Fruit fly (Drosophila melanogaster) whole organism, wandering third instar larva: ENCODE results near the gene CG11342.
A peak's percentile ranks its signal among the peaks of the same experiment; 100 is the strongest.

ENCODE experiments used
- Abd-B ChIP-seq: fragments of >200 bp; optimal IDR thresholded peaks from 2 replicates; lab custom pipeline; 2017; ENCODE audit warnings: missing biosample characterization, missing genetic modification characterization
- CG32264 ChIP-seq: fragments of 200-800 bp; sonication (Bioruptor generic); optimal IDR thresholded peaks from 2 replicates; lab custom pipeline; 2016; ENCODE audit warnings: missing biosample characterization, missing genetic modification characterization
- CG9705 ChIP-seq: fragments of 200-800 bp; sonication (Bioruptor generic); optimal IDR thresholded peaks from 2 replicates; lab custom pipeline; 2018; ENCODE audit warnings: missing biosample characterization, mild to moderate bottlenecking, missing genetic modification characterization
- CrebA ChIP-seq: fragments of 200-800 bp; sonication (Bioruptor generic); optimal IDR thresholded peaks from 2 replicates; lab custom pipeline; 2016; ENCODE audit warnings: missing biosample characterization, mild to moderate bottlenecking, missing genetic modification characterization, borderline replicate concordance
- Dfd ChIP-seq: fragments of >200 bp; optimal IDR thresholded peaks from 2 replicates; lab custom pipeline; 2017; ENCODE audit warnings: missing biosample characterization, missing genetic modification characterization
- Dif ChIP-seq: fragments of 200-275, 200-300 bp; sonication (Bioruptor generic); optimal IDR thresholded peaks from 2 replicates; lab custom pipeline; 2018; ENCODE audit warnings: missing biosample characterization, missing genetic modification characterization; ENCODE audit not compliant: partially characterized antibody
- GATAd ChIP-seq: sonication (Bioruptor generic); optimal IDR thresholded peaks from 2 replicates; lab custom pipeline; 2016; ENCODE audit warnings: missing biosample characterization, missing genetic modification characterization
- HLH106 ChIP-seq: fragments of 200-800 bp; optimal IDR thresholded peaks from 3 replicates; lab custom pipeline; 2019; ENCODE audit warnings: missing biosample characterization, mild to moderate bottlenecking, missing genetic modification characterization, moderate library complexity
- Hnf4 ChIP-seq: fragments of 200-800 bp; sonication (Bioruptor generic); optimal IDR thresholded peaks from 2 replicates; lab custom pipeline; 2016; ENCODE audit warnings: missing biosample characterization, mild to moderate bottlenecking, missing genetic modification characterization
- Hr78 ChIP-seq: fragments of >200 bp; optimal IDR thresholded peaks from 2 replicates; lab custom pipeline; 2017; ENCODE audit warnings: missing biosample characterization, missing genetic modification characterization
- Hr83 ChIP-seq: fragments of 200-300 bp; sonication (Bioruptor generic); optimal IDR thresholded peaks from 2 replicates; lab custom pipeline; 2016; ENCODE audit warnings: missing biosample characterization, mild to moderate bottlenecking, missing genetic modification characterization, moderate library complexity; ENCODE audit not compliant: poor library complexity, severe bottlenecking
- Jra ChIP-seq: sonication (Bioruptor generic); optimal IDR thresholded peaks from 2 replicates; lab custom pipeline; 2016; ENCODE audit warnings: missing biosample characterization, missing genetic modification characterization
- Mio ChIP-seq: sonication (Bioruptor generic); optimal IDR thresholded peaks from 2 replicates; lab custom pipeline; 2016; ENCODE audit warnings: missing biosample characterization, missing genetic modification characterization
- N ChIP-seq: fragments of >200 bp; optimal IDR thresholded peaks from 2 replicates; lab custom pipeline; 2018; ENCODE audit warnings: missing biosample characterization, missing external identifiers, missing genetic modification characterization
- Rel ChIP-seq, 2 experiments: fragments of 200-800 bp; sonication (Bioruptor generic) in 1 of 2; optimal IDR thresholded peaks; 2 replicates in 1 of 2; 3 replicates in 1 of 2; lab custom pipeline; 2016 to 2019; ENCODE audit warnings: mild to moderate bottlenecking in 2 of 2, missing biosample characterization in 2 of 2, missing genetic modification characterization in 2 of 2, moderate library complexity in 1 of 2
- Sp1 ChIP-seq: fragments of 200-800 bp; sonication (Bioruptor generic); optimal IDR thresholded peaks from 3 replicates; lab custom pipeline; 2019; ENCODE audit warnings: missing biosample characterization, mild to moderate bottlenecking, missing genetic modification characterization, moderate library complexity
- Vsx2 ChIP-seq: fragments of 200-300, 225-300 bp; sonication (Bioruptor generic); optimal IDR thresholded peaks from 2 replicates; lab custom pipeline; 2018; ENCODE audit warnings: missing biosample characterization, missing genetic modification characterization; ENCODE audit not compliant: partially characterized antibody
- br ChIP-seq: fragments of 200-800 bp; sonication (Bioruptor generic); optimal IDR thresholded peaks from 2 replicates; lab custom pipeline; 2016; ENCODE audit warnings: missing biosample characterization, missing genetic modification characterization
- brk ChIP-seq: fragments of 200-800 bp; sonication (Bioruptor generic); optimal IDR thresholded peaks from 2 replicates; lab custom pipeline; 2016; ENCODE audit warnings: missing biosample characterization, mild to moderate bottlenecking, missing genetic modification characterization
- dl ChIP-seq, 2 experiments: fragments of 175-275, 200-275 bp in 1 of 2; fragments of 200-275 bp in 1 of 2; sonication (Bioruptor generic); optimal IDR thresholded peaks; lab custom pipeline; 2018; ENCODE audit warnings: mild to moderate bottlenecking in 2 of 2, missing biosample characterization in 2 of 2, missing genetic modification characterization in 2 of 2, moderate library complexity in 2 of 2; ENCODE audit not compliant: partially characterized antibody in 2 of 2, insufficient read depth in 1 of 2
- dmrt93B ChIP-seq: fragments of 200-800 bp; sonication (Bioruptor generic); optimal IDR thresholded peaks from 2 replicates; lab custom pipeline; 2018; ENCODE audit warnings: missing biosample characterization, mild to moderate bottlenecking, missing genetic modification characterization
- dsf ChIP-seq: sonication (Bioruptor generic); optimal IDR thresholded peaks from 2 replicates; lab custom pipeline; 2016; ENCODE audit warnings: missing biosample characterization, missing genetic modification characterization, borderline replicate concordance
- ey ChIP-seq: fragments of 200-800 bp; sonication (Bioruptor generic); optimal IDR thresholded peaks from 2 replicates; lab custom pipeline; 2016; ENCODE audit warnings: missing biosample characterization, missing genetic modification characterization
- foxo ChIP-seq, 2 experiments: fragments of 200-800 bp; sonication (Bioruptor generic); optimal IDR thresholded peaks; 2 replicates in 1 of 2; 3 replicates in 1 of 2; lab custom pipeline; 2016 to 2017; ENCODE audit warnings: missing biosample characterization in 2 of 2, missing genetic modification characterization in 2 of 2
- fru ChIP-seq: fragments of 200-800 bp; sonication (Bioruptor generic); optimal IDR thresholded peaks from 3 replicates; lab custom pipeline; 2016; ENCODE audit warnings: missing biosample characterization, mild to moderate bottlenecking, missing genetic modification characterization
- h ChIP-seq: fragments of 200-800 bp; sonication (Bioruptor generic); optimal IDR thresholded peaks from 3 replicates; lab custom pipeline; 2016; ENCODE audit warnings: missing biosample characterization, mild to moderate bottlenecking, missing genetic modification characterization
- jim ChIP-seq: fragments of 175-275, 200-325 bp; sonication (Bioruptor generic); optimal IDR thresholded peaks from 2 replicates; lab custom pipeline; 2016; ENCODE audit warnings: missing biosample characterization, mild to moderate bottlenecking, missing genetic modification characterization
- lola ChIP-seq: fragments of >200 bp; optimal IDR thresholded peaks from 2 replicates; lab custom pipeline; 2017; ENCODE audit warnings: missing biosample characterization, missing genetic modification characterization
- pan ChIP-seq: fragments of >200 bp; optimal IDR thresholded peaks from 2 replicates; lab custom pipeline; 2017
- psq ChIP-seq: fragments of 200-800 bp; sonication (Bioruptor generic); optimal IDR thresholded peaks from 3 replicates; lab custom pipeline; 2017; ENCODE audit warnings: missing biosample characterization, mild to moderate bottlenecking, missing genetic modification characterization, moderate library complexity
- sage ChIP-seq: fragments of 200-800 bp; sonication (Bioruptor generic); optimal IDR thresholded peaks from 2 replicates; lab custom pipeline; 2016; ENCODE audit warnings: missing biosample characterization, mild to moderate bottlenecking, missing genetic modification characterization
- sv ChIP-seq: fragments of 200-800 bp; sonication (Bioruptor generic); optimal IDR thresholded peaks from 3 replicates; lab custom pipeline; 2016; ENCODE audit warnings: missing biosample characterization, missing genetic modification characterization
- tai ChIP-seq: sonication (Bioruptor generic); optimal IDR thresholded peaks from 2 replicates; lab custom pipeline; 2016; ENCODE audit warnings: missing biosample characterization, missing genetic modification characterization
- usp ChIP-seq: fragments of >200 bp; optimal IDR thresholded peaks from 2 replicates; lab custom pipeline; 2017; ENCODE audit warnings: missing biosample characterization, missing genetic modification characterization
- woc ChIP-seq: sonication (Bioruptor generic); optimal IDR thresholded peaks from 2 replicates; lab custom pipeline; 2016; ENCODE audit warnings: missing biosample characterization, mild to moderate bottlenecking, missing genetic modification characterization

The CG11342 gene

dm6 chr3L:4375675-4376366, 8.6 kb upstream of the CG11342 start:
- TF ChIP-seq tai (no peak), brk (GFP tag; lab: Kevin White, UChicago) (no peak), Hr83 (GFP tag; lab: Kevin White, UChicago) (no peak), br (GFP tag; lab: Kevin White, UChicago) (no peak), h (GFP tag; lab: Kevin White, UChicago) (no peak), lola (GFP tag; lab: Kevin White, UChicago) (no peak), sage (GFP tag; lab: Kevin White, UChicago) (no peak), Hr78 (no peak), HLH106 (tag; lab: Kevin White, UChicago) (no peak)

- TF ChIP-seq CG32264 (GFP tag; lab: Kevin White, UChicago): no peak
- TF ChIP-seq usp: no peak
- no peak for TF ChIP-seq Hnf4
- TF ChIP-seq pan (lab: Kevin White, UChicago): no peak
- no peak for TF ChIP-seq br (GFP tag; lab: Kevin White, UChicago)
- no peak for TF ChIP-seq Dif
- no peak for TF ChIP-seq dl (GFP tag; optimal IDR thresholded peaks at IDR 0.05; lab: Kevin White, UChicago; ENCODE audit: insufficient read depth in 1 of 2, partially characterized antibody in 2 of 2)
- TF ChIP-seq HLH106 (tag; lab: Kevin White, UChicago): no peak
- TF ChIP-seq lola (GFP tag; lab: Kevin White, UChicago): no peak
- no peak for TF ChIP-seq CG9705 (GFP tag; lab: Kevin White, UChicago)
- TF ChIP-seq woc: no peak
- TF ChIP-seq Jra (GFP tag; lab: Kevin White, UChicago): no peak
- no peak for TF ChIP-seq sage (GFP tag; lab: Kevin White, UChicago)
- no peak for TF ChIP-seq ey (GFP tag; lab: Kevin White, UChicago)
- no peak for TF ChIP-seq GATAd (GFP tag; lab: Kevin White, UChicago)
- TF ChIP-seq jim (GFP tag; lab: Kevin White, UChicago): no peak
- TF ChIP-seq brk (GFP tag; lab: Kevin White, UChicago): no peak
- TF ChIP-seq, all 38 proteins: peak for 0
Observed at dm6 chr3L:4371978-4372377, 4.7 kb upstream of the CG11342 start.

- TF ChIP-seq dl (GFP tag; optimal IDR thresholded peaks at IDR 0.05; lab: Kevin White, UChicago; ENCODE audit: insufficient read depth in 1 of 2, partially characterized antibody in 2 of 2) (no peak), Hnf4 (no peak), Mio (GFP tag; lab: Kevin White, UChicago) (no peak), CG32264 (GFP tag; lab: Kevin White, UChicago) (no peak), Hr78 (no peak), CrebA (GFP tag; lab: Kevin White, UChicago) (peak; percentile 51)
Observed at dm6 chr3L:4365197-4365596, 2.1 kb downstream of the CG11342 start, which contains the start of gene CG33514. Gene CG33514 (plus strand): TSS chr3L:4365434.

dm6 chr3L:4363887-4364794, 3.1 kb downstream of the CG11342 start, which contains the start of the genes Cip4 and mRpS6:
Gene Cip4 (minus strand): TSS chr3L:4364102.
Gene mRpS6 (plus strand): TSS chr3L:4364550.
- TF ChIP-seq Mio (GFP tag; lab: Kevin White, UChicago): no peak
- TF ChIP-seq CrebA (GFP tag; lab: Kevin White, UChicago): peak; percentile 5
- TF ChIP-seq Rel (GFP tag; optimal IDR thresholded peaks at IDR 0.05; lab: Kevin White, UChicago): peak; percentile 34
- TF ChIP-seq Rel (tag; optimal IDR thresholded peaks at IDR 0.05; lab: Kevin White, UChicago): peak; percentile 53
- no peak for TF ChIP-seq N (GFP tag; lab: Kevin White, UChicago)
- TF ChIP-seq woc: peak; percentile 55
- peak; percentile 29 for TF ChIP-seq h (GFP tag; lab: Kevin White, UChicago)
- peak; percentile 70 for TF ChIP-seq sv (GFP tag; lab: Kevin White, UChicago)
- peak; percentile 65 for TF ChIP-seq fru (GFP tag; lab: Kevin White, UChicago)
- peak in 1 of 2 experiments; percentile 84 for TF ChIP-seq foxo (GFP tag; optimal IDR thresholded peaks at IDR 0.05; lab: Kevin White, UChicago)
- peak; percentile 89 for TF ChIP-seq brk (GFP tag; lab: Kevin White, UChicago)
- TF ChIP-seq Jra (GFP tag; lab: Kevin White, UChicago): no peak
- peak; percentile 91 for TF ChIP-seq jim (GFP tag; lab: Kevin White, UChicago)
- no peak for TF ChIP-seq dl (GFP tag; optimal IDR thresholded peaks at IDR 0.05; lab: Kevin White, UChicago; ENCODE audit: insufficient read depth in 1 of 2, partially characterized antibody in 2 of 2)
- TF ChIP-seq Hr78: no peak
- peak; percentile 38 for TF ChIP-seq Dif
- peak; percentile 51 for TF ChIP-seq HLH106 (tag; lab: Kevin White, UChicago)
- no peak for TF ChIP-seq Vsx2
- peak; percentile 72 for TF ChIP-seq tai
- TF ChIP-seq dsf (GFP tag; lab: Kevin White, UChicago): no peak
- no peak for TF ChIP-seq Abd-B (GFP tag; lab: Kevin White, UChicago)
- peak; percentile 53 for TF ChIP-seq ey (GFP tag; lab: Kevin White, UChicago)
- no peak for TF ChIP-seq sage (GFP tag; lab: Kevin White, UChicago)
- no peak for TF ChIP-seq CG9705 (GFP tag; lab: Kevin White, UChicago)
- TF ChIP-seq pan (lab: Kevin White, UChicago): no peak
- no peak for TF ChIP-seq Dfd
- peak; percentile 48 for TF ChIP-seq br (GFP tag; lab: Kevin White, UChicago)
- TF ChIP-seq usp: no peak
- TF ChIP-seq CG32264 (GFP tag; lab: Kevin White, UChicago): peak; percentile 10
- peak; percentile 79 for TF ChIP-seq Hnf4
- peak; percentile 16 for TF ChIP-seq dmrt93B (GFP tag; lab: Kevin White, UChicago)
- peak; percentile 79 for TF ChIP-seq Sp1 (GFP tag; lab: Kevin White, UChicago)
- TF ChIP-seq psq (GFP tag; lab: Kevin White, UChicago): peak; percentile 70
